Worm (Caenorhabditis elegans) whole organism, midembryonic: Measurements from ENCODE around the gene K09E4.1.

ENCODE experiments used
- T22C8.4 ChIP-seq: fragments of 200-800 bp; sonication (Bioruptor generic); IDR thresholded peaks from 2 replicates; pipeline ENCODE4 v1.3.6; 2022; ENCODE audit warnings: missing genetic modification characterization, missing compliant biosample characterization
- cog-1 ChIP-seq: sonication (generic microtip); optimal IDR thresholded peaks from 2 replicates; lab custom pipeline; 2016; ENCODE audit warnings: missing genetic modification characterization, missing compliant biosample characterization
- flt-1 ChIP-seq: fragments of 200-800 bp; sonication (Bioruptor generic); IDR thresholded peaks from 2 replicates; pipeline ENCODE4 v1.3.6; 2022; ENCODE audit warnings: missing genetic modification characterization, missing compliant biosample characterization
- klf-2 ChIP-seq: fragments of 200-800 bp; sonication (Bioruptor generic); conservative IDR thresholded peaks from 2 replicates; pipeline ENCODE4 v1.3.6; 2022; ENCODE audit warnings: missing genetic modification reagents, missing genetic modification characterization, missing compliant biosample characterization
- med-1 ChIP-seq: sonication (generic microtip); optimal IDR thresholded peaks from 2 replicates; lab custom pipeline; 2017; ENCODE audit warnings: missing genetic modification characterization, mild to moderate bottlenecking, missing compliant biosample characterization, antibody characterized with exemption, missing genetic modification reagents; ENCODE audit not compliant: insufficient read depth
- ref-1 ChIP-seq: fragments of 200-800 bp; sonication (Bioruptor generic); conservative IDR thresholded peaks from 2 replicates; pipeline ENCODE4 v1.3.6; 2022; ENCODE audit warnings: missing genetic modification reagents, missing genetic modification characterization, missing compliant biosample characterization
- tab-1 ChIP-seq: fragments of 200-800 bp; sonication (Bioruptor generic); IDR thresholded peaks from 2 replicates; pipeline ENCODE4 v1.3.6; 2022; ENCODE audit warnings: missing genetic modification characterization, missing compliant biosample characterization
- ztf-23 ChIP-seq: fragments of 200-800 bp; sonication (Bioruptor generic); IDR thresholded peaks from 2 replicates; pipeline ENCODE4 v1.3.6; 2022; ENCODE audit warnings: missing genetic modification reagents, missing genetic modification characterization, missing compliant biosample characterization
- ztf-29 ChIP-seq: fragments of 200-800 bp; sonication (Bioruptor generic); IDR thresholded peaks from 2 replicates; pipeline ENCODE4 v1.3.6; 2022; ENCODE audit warnings: missing genetic modification reagents, missing genetic modification characterization, missing compliant biosample characterization

The K09E4.1 gene

DNA sequence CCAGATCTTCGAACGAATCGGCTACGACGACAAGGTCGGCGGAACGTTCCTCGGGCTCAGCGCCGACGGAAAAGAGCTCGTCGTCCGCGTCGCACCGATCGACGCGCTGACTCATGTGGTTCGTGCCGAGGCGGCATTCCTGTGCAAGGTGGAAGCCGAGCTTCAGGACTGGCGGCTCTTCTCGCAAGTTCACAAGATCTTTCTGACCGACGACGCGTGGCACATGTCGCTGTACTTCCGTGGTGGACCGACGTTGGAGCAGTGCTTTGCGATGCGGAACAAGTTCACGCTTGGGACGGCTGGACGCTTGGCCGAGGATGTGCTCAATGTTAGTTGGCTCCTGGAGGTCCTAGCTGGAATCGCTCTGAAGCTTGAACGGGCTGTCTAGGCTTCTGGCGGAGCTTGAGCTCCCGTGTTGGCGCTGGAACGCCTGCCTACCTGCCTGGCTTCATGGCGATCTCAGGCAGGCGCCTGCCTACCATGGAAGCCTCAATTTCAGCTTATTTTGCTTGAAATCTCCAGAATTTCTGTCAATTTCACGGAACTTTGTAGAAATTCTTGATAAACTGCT, 1.3 kb downstream of the K09E4.1 start:
- no peak for TF ChIP-seq klf-2 (GFP tag; lab: Robert Waterston, UW)
- TF ChIP-seq flt-1 = no peak
- TF ChIP-seq tab-1 (GFP tag; lab: Robert Waterston, UW) = no peak
- no peak for TF ChIP-seq T22C8.4
- TF ChIP-seq med-1 (GFP tag; lab: Kevin White, UChicago) = no peak
- TF ChIP-seq ref-1 (GFP tag; lab: Robert Waterston, UW) = no peak
- no peak for TF ChIP-seq ztf-29
- no peak for TF ChIP-seq ztf-23
- no peak for TF ChIP-seq cog-1 (tag; lab: Kevin White, UChicago)

DNA sequence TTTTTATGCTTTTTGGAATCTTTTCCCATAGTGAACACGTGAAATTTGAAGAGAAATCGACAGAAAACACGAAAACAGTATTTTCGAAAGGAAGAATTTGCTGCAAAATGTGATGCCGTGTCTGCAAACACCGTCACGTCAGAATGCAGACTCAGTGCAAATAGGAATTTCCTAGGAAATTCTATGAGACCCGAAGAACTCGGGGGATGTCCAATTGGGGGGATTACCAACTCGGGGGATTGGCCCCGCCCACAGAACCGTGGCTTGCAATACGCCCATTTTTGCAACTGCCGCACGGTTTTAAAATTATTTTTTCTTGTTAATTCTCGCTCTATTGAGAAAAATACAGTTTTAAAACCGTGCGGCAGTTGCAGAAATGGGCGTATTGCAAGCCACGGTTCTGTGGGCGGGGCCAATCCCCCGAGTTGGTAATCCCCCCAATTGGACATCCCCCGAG, 4.5 kb downstream of the K09E4.1 start, which contains the start of gene cacn-1:
Gene cacn-1, minus strand, starts transcription at position 51 of the 457 bp plus-strand sequence.
- TF ChIP-seq flt-1 (0 out of 2 replicates have a peak, but pooled peaks have one; percentile 9), ztf-23 (peak; percentile 80), tab-1 (GFP tag; lab: Robert Waterston, UW) (0 out of 2 replicates have a peak, but pooled peaks have one; percentile 45), ztf-29 (peak; percentile 27; the same call in 1 of the 2 replicates), klf-2 (GFP tag; lab: Robert Waterston, UW) (0 out of 2 replicates have a peak, but pooled peaks have one; percentile 43)

DNA sequence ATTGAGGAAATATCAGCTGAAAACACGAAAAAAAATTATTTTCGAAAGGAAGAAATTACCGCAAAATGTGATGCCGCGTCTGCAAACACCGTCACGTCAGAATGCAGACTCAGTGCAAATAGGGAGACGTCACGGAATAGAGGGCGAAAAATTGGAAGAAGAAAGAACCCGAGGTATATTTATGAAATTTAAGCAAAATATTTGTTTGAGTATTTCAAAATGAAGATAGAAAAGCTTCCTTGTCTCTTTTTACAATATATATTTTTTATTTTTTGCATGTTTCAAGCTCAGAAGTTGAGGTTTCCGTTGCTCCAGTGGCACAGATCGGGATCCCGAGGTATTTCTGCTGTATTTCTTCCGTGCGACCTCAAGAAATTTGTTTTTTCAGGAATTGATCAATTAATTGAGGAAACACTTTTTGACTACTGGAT, 6.2 kb downstream of the K09E4.1 start, which contains the start of gene W03H9.2:
Gene W03H9.2, minus strand, starts transcription at position 32 of the 431 bp plus-strand sequence.
- TF ChIP-seq med-1 (GFP tag; lab: Kevin White, UChicago) (no peak), ztf-23 (peak; percentile 80), flt-1 (peak; percentile 66), ztf-29 (0 out of 2 replicates have a peak, but pooled peaks have one; percentile 56), klf-2 (GFP tag; lab: Robert Waterston, UW) (peak; percentile 78), cog-1 (tag; lab: Kevin White, UChicago) (peak; percentile 92)

DNA sequence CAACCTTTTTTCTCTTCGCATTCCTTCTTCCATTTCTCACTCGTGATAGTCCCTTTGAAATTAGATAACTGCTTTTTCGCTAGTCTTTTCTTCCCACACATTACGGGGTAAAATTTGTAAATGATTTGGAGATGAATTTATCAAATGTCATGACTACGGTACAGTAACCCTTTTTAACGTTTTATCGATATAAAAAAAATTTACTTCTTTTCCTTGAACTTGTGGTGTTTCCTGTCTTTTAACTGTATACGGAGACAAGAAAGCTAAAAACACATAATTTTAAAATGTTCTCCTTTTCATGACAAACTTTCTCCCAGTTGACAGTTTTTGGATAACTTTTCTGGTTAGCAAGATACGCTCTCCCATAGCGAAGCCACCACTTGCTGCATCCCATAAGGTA, 12.4 kb downstream of the K09E4.1 start, which contains the start of gene W03H9.1:
Gene W03H9.1, minus strand, starts transcription at position 101 of the 400 bp plus-strand sequence.
- no peak for TF ChIP-seq flt-1
- no peak for TF ChIP-seq T22C8.4
- no peak for TF ChIP-seq ztf-29
- TF ChIP-seq med-1 (GFP tag; lab: Kevin White, UChicago) = no peak
- no peak for TF ChIP-seq tab-1 (GFP tag; lab: Robert Waterston, UW)
- TF ChIP-seq ztf-23 = no peak
- TF ChIP-seq cog-1 (tag; lab: Kevin White, UChicago) = no peak
- TF ChIP-seq klf-2 (GFP tag; lab: Robert Waterston, UW) = no peak
- no peak for TF ChIP-seq ref-1 (GFP tag; lab: Robert Waterston, UW)

DNA sequence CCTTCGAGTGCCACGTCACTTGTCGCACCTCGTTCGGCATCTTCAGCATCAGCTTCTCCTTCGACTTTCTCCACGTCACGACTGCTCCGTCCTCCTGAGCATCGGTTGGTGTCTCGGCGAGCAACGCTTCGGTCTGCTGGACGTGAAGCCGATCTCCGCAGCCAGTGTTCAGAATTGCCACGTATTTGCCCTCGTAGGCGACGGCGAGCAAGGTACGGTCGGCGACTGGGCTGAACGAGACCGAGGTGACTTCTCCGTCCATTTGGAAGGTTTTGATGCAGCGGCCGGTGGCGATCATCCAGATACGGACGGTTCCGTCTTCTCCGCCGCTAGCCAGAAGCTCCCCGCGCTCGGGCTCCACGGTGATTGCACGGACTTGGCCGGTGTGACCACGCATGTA, 14.6 kb downstream of the K09E4.1 start:
- TF ChIP-seq ref-1 (GFP tag; lab: Robert Waterston, UW) = no peak
- TF ChIP-seq cog-1 (tag; lab: Kevin White, UChicago) = no peak
- TF ChIP-seq klf-2 (GFP tag; lab: Robert Waterston, UW) = no peak
- TF ChIP-seq ztf-29 = no peak
- TF ChIP-seq tab-1 (GFP tag; lab: Robert Waterston, UW) = no peak
- no peak for TF ChIP-seq med-1 (GFP tag; lab: Kevin White, UChicago)
- TF ChIP-seq T22C8.4 = no peak
- no peak for TF ChIP-seq ztf-23
- no peak for TF ChIP-seq flt-1

DNA sequence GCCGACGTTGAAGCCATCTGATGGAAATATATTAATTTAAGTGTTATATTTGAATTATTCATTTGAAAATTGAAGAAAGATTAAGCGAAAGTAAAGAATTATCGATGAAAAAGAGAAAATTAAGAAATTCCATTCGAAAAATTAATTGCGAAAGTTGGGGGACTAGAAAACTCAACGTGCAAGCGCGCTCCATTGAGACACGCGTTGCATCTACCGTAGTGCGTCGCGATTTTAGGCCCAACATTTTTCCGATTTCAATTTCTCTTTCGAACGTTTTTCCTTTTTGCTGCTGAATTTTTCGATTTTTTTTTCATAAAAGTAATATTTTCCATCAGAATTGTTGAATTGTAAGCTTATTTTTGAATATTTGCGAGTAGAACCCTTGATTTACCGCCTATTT, 16.7 kb downstream of the K09E4.1 start, which contains the start of gene Y48B6A.1:
Gene Y48B6A.1, minus strand, starts transcription at position 17 of the 400 bp plus-strand sequence.
- TF ChIP-seq ztf-23 = peak; percentile 92
- no peak for TF ChIP-seq ref-1 (GFP tag; lab: Robert Waterston, UW)
- TF ChIP-seq flt-1 = peak; percentile 88
- peak; percentile 22; the same call in 1 of the 2 replicates for TF ChIP-seq ztf-29
- peak; percentile 74 for TF ChIP-seq cog-1 (tag; lab: Kevin White, UChicago)
- no peak for TF ChIP-seq med-1 (GFP tag; lab: Kevin White, UChicago)
- TF ChIP-seq T22C8.4 = 0 out of 2 replicates have a peak, but pooled peaks have one; percentile 11
- peak; percentile 79 for TF ChIP-seq klf-2 (GFP tag; lab: Robert Waterston, UW)
- peak; percentile 28; the same call in 1 of the 2 replicates for TF ChIP-seq tab-1 (GFP tag; lab: Robert Waterston, UW)

DNA sequence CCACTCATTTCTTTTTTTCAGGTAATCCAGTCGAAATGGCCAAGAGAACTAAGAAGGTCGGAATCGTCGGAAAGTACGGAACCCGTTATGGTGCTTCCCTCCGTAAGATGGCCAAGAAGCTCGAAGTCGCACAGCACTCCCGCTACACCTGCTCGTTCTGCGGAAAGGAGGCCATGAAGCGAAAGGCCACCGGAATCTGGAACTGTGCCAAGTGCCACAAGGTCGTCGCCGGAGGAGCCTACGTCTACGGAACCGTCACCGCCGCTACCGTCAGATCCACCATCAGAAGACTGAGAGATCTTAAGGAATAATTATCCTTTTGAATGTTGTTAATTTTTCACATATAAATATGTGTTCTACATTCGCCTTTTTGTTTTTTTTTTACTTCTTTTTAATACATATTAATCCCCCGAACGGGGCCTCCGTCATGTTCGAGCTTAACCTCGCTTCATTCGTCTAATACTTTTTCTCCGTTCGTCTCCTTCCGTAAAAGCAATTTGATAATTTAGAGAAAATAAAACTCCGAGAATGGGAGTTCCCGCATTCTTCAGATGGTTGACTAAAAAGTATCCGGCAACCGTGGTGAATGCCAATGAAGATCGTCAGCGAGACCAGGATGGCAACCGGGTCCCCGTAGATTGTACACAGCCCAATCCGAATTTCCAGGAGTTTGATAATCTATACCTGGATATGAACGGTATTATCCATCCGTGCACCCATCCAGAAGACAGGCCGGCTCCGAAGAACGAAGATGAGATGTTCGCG, 17.8 kb downstream of the K09E4.1 start, which contains the start of the genes rpl-43 and xrn-2:
Gene rpl-43, plus strand, starts transcription at position 36 of the 765 bp plus-strand sequence.
Gene xrn-2, plus strand, starts transcription at position 510 of the 765 bp plus-strand sequence.
- TF ChIP-seq med-1 (GFP tag; lab: Kevin White, UChicago) = no peak
- TF ChIP-seq T22C8.4 = no peak
- TF ChIP-seq ztf-29 = no peak
- TF ChIP-seq tab-1 (GFP tag; lab: Robert Waterston, UW) = no peak
- TF ChIP-seq flt-1 = no peak
- TF ChIP-seq ref-1 (GFP tag; lab: Robert Waterston, UW) = no peak
- no peak for TF ChIP-seq cog-1 (tag; lab: Kevin White, UChicago)

DNA sequence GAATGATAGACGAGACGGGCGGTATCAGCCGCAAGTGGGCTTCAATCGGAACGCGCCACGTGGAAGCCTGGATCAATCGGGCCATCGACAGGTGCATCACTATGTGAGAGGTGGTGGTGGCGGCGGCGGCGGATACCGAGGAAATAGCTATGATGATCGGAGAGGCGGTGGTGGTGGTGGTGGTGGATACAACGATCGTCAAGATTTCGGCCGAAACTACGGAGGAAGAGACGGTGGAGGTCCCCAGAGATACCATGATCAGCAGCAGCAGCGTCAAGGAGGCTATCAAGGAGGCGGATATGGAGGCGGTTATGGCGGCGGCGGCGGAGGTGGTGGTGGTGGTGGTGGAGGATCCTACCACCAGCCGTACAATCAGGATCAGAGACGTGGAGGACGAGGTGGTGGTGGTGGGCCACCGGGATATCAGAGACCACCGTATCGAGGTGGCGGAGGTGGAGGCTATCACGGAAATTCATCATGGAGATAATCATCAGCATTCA, 27.8 kb downstream of the K09E4.1 start:
- TF ChIP-seq ref-1 (GFP tag; lab: Robert Waterston, UW) = no peak
- TF ChIP-seq cog-1 (tag; lab: Kevin White, UChicago) = no peak
- TF ChIP-seq med-1 (GFP tag; lab: Kevin White, UChicago) = no peak
- TF ChIP-seq flt-1 = no peak
- no peak for TF ChIP-seq T22C8.4
- no peak for TF ChIP-seq tab-1 (GFP tag; lab: Robert Waterston, UW)
- TF ChIP-seq ztf-23 = no peak
- no peak for TF ChIP-seq klf-2 (GFP tag; lab: Robert Waterston, UW)
- no peak for TF ChIP-seq ztf-29

DNA sequence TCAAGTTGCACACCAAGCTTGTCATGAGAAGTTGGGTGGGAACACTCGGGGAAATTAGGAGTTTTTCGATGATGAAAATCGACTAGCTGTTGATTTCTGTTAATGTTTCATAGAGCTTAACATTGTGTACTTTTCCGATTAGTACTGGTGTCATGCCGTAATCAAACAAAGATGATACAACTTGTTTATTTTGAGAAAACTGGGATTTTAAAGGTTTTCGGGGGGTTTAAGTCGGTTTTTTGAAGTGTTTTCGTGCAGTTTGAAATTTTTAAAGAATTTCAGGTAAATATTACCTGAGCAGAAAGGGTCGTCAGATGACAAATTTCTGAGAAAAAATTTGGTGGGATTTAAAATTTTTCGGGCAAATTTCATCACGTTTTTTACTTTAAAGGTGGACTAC, 33.9 kb downstream of the K09E4.1 start, which contains the start of gene eat-2:
Gene eat-2, minus strand, starts transcription at position 101 of the 400 bp plus-strand sequence.
- no peak for TF ChIP-seq med-1 (GFP tag; lab: Kevin White, UChicago)
- TF ChIP-seq tab-1 (GFP tag; lab: Robert Waterston, UW) = no peak
- no peak for TF ChIP-seq ztf-29
- no peak for TF ChIP-seq ztf-23
- TF ChIP-seq cog-1 (tag; lab: Kevin White, UChicago) = no peak
- TF ChIP-seq ref-1 (GFP tag; lab: Robert Waterston, UW) = no peak
- TF ChIP-seq T22C8.4 = no peak
- TF ChIP-seq klf-2 (GFP tag; lab: Robert Waterston, UW) = no peak
- TF ChIP-seq flt-1 = no peak
